Fruit fly (Drosophila melanogaster) whole organism: Measurements from ENCODE around the gene Ire1.

Source experiments
- CG8478 ChIP-seq: fragments of >200 bp; optimal IDR thresholded peaks from 2 replicates; lab custom pipeline; 2018; ENCODE audit warnings: inconsistent platforms
- Dll ChIP-seq: fragments of >200 bp; optimal IDR thresholded peaks from 2 replicates; lab custom pipeline; 2017
- EcR ChIP-seq, 2 experiments: fragments of >200 bp; optimal IDR thresholded peaks; 2 replicates each; lab custom pipeline; 2017; ENCODE audit warnings: missing biosample characterization in 2 of 2, missing genetic modification characterization in 2 of 2, missing genetic modification reagents in 2 of 2
- pan ChIP-seq: fragments of >200 bp; optimal IDR thresholded peaks from 2 replicates; lab custom pipeline; 2017
- psq ChIP-seq: fragments of >200 bp; optimal IDR thresholded peaks from 2 replicates; lab custom pipeline; 2017
- usp ChIP-seq: fragments of >200 bp; optimal IDR thresholded peaks from 2 replicates; lab custom pipeline; 2017; ENCODE audit warnings: missing biosample characterization, missing genetic modification characterization, mixed read lengths

Gene Ire1

DNA sequence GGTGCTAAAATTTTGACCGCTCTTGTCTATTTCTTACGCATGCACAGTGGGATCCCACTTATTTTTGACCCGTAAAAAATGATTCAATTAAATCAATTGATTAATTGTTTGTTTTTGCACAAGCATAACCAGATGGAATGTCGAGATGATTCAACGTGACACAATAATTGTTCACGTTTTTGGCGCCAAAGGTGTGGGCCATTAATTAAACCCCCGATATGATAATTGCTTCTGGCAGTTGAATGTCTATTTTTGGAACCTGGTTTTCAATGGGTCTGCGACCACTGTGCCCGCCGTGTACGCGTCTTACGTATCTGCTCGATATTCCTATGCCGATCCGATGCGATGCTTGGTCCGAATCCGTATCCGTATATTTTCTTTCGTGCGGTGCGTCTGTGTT, 31.0 kb upstream of the Ire1 start:
- no peak for TF ChIP-seq pan (lab: Kevin White, UChicago)
- no peak for TF ChIP-seq EcR (GFP tag; optimal IDR thresholded peaks at IDR 0.05; lab: Kevin White, UChicago)
- TF ChIP-seq CG8478 (lab: Kevin White, UChicago), result no peak
- no peak for TF ChIP-seq Dll (lab: Kevin White, UChicago)
- TF ChIP-seq usp (GFP tag; lab: Kevin White, UChicago), result no peak
- no peak for TF ChIP-seq psq (lab: Kevin White, UChicago)

DNA sequence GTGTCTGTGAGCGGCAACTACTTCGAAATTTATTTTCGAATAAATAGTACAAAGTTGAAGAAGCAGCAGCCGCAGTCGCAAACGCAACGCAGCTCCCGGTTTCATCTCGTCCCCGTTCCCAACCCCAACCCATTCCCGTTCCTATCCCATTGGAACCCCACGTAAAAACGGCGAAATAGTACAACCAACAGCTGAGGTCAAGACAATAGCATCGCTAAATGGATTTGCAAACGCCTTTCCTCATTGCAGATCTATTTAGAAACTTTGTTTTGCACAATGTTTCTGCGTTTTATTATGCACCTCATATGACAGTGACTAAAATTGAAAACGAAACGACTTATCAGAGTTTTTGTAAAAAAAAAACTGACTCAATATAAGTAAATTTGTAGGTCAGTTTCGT, 30.3 kb upstream of the Ire1 start:
- TF ChIP-seq EcR (GFP tag; optimal IDR thresholded peaks at IDR 0.05; lab: Kevin White, UChicago) (no peak), usp (GFP tag; lab: Kevin White, UChicago) (no peak), CG8478 (lab: Kevin White, UChicago) (no peak), pan (lab: Kevin White, UChicago) (no peak), psq (lab: Kevin White, UChicago) (no peak), Dll (lab: Kevin White, UChicago) (no peak)

DNA sequence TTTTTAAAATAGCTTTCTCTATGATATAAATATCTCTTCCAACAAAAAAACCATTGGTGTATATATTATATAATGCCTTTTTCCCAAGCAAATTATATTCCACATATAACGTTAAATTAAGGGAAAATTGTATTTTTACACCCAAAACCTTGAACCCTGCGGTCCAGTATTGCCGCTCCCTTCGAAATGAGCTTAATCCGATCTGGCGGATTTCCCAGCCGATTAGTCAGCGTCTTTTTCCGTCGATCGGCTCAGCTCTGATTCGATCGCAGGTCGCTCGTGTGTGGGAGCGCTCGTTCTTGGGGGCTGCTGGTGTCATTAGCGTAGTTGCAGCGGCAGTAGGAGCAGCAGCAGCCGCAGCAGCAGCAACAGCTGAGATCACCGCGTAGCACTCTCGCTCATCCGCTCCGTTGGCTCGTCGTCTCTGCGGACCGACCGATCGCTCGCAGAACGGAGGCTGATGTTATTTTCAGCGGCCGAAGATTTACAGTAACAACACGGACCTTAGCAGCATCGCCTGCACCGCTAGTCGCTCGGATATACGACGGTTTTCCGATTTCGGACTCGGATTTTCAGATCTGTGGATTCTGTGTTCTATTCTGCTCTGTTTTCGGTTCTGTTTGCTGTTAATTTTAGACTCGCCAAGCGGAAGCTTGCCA, 29.4 kb upstream of the Ire1 start, which contains the start of gene CG4733:
Gene CG4733, plus strand, starts transcription at position 350 of the 659 bp plus-strand sequence.
- TF ChIP-seq pan (lab: Kevin White, UChicago) (no peak), Dll (lab: Kevin White, UChicago) (no peak), usp (GFP tag; lab: Kevin White, UChicago) (no peak), CG8478 (lab: Kevin White, UChicago) (no peak), EcR (GFP tag; optimal IDR thresholded peaks at IDR 0.05; lab: Kevin White, UChicago) (no peak), psq (lab: Kevin White, UChicago) (no peak)

DNA sequence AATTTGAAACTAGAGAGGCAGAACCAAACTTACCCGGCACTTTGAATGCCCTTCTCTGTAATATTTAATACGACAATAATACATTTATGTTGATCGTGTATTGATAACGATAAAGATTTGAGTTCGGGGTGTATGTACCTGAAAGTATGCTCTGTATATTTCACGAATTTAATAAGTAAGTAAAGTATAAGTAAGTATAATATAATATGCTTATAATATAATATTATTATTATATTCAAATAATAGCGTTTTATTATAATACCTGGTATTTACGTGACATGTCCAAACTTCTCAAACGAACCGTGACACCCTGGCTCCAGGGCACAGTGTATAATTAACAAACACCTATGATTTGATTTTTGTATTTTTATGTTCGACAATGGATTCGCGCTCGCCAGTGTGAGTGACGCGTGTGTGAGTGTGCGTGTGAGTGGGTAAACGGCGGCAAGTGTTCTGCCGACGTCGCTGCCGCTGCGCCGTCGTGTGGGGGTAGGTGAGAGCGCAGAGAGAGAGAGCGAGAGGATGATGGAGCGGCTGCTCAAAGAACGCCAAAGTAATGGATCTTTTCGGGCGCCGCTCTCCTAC, 28.6 kb upstream of the Ire1 start:
- TF ChIP-seq usp (GFP tag; lab: Kevin White, UChicago) (no peak), pan (lab: Kevin White, UChicago) (no peak), Dll (lab: Kevin White, UChicago) (peak; percentile 82), psq (lab: Kevin White, UChicago) (no peak), CG8478 (lab: Kevin White, UChicago) (no peak), EcR (GFP tag; optimal IDR thresholded peaks at IDR 0.05; lab: Kevin White, UChicago) (no peak)

DNA sequence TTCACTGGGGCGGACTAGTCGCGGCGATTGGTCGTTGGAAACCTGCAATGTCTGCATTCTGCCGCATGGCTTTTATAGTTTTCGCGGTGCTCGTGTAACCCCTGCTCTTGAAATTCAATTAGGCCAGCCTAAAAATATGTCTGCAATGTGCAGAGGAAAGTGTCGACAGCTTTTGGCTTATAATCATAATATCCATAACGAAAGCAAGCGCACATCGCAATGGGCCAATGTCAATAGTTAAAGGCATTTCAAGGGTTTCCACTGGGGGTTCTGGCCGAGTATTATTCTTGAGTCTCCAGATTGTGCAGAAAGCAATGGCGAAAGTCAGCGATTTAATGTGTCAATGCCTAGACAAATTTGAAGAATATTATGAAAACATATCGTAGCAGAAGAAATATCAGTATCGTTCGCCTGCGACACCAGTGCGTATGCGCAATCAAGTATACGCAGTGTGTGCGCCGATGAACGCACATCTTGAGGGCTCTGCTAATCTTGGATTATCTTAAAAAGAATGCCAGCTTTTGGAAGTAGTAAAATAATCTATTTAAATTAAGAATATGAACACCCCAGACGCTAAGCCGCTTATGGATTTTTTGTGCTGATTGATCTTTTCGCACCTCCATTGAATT, 27.2 kb upstream of the Ire1 start, which contains the start of gene ninaE:
Gene ninaE, minus strand, starts transcription at position 51 of the 629 bp plus-strand sequence.
- TF ChIP-seq CG8478 (lab: Kevin White, UChicago) (no peak), pan (lab: Kevin White, UChicago) (no peak), psq (lab: Kevin White, UChicago) (no peak), usp (GFP tag; lab: Kevin White, UChicago) (no peak), EcR (GFP tag; optimal IDR thresholded peaks at IDR 0.05; lab: Kevin White, UChicago) (no peak), Dll (lab: Kevin White, UChicago) (no peak)

DNA sequence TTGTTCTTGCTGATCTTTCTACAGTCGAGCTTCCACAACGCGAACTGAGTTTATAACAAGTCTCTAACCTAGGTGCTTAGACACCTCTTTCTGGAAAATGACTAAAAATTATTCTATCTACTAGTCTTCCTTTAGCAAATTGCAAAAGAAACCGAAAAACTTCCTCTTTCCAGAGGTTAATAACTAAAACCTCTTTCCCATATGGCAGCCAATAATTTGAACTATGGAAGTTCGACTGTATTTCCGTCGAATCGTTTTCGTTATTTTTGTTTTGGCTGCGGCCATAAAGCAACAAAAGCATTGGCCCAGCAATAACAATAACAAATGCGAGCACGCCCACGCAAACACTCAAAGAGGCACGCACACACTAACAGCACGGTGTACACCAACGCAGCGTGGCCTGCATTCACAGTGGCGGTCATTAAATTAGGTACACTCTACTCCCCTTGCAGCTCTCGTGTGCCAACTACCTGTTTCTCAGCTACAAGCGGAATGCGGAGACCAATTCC, 19.4 kb upstream of the Ire1 start:
- TF ChIP-seq CG8478 (lab: Kevin White, UChicago), result no peak
- TF ChIP-seq psq (lab: Kevin White, UChicago), result no peak
- no peak for TF ChIP-seq usp (GFP tag; lab: Kevin White, UChicago)
- TF ChIP-seq EcR (GFP tag; optimal IDR thresholded peaks at IDR 0.05; lab: Kevin White, UChicago), result no peak
- no peak for TF ChIP-seq Dll (lab: Kevin White, UChicago)
- TF ChIP-seq pan (lab: Kevin White, UChicago), result no peak

DNA sequence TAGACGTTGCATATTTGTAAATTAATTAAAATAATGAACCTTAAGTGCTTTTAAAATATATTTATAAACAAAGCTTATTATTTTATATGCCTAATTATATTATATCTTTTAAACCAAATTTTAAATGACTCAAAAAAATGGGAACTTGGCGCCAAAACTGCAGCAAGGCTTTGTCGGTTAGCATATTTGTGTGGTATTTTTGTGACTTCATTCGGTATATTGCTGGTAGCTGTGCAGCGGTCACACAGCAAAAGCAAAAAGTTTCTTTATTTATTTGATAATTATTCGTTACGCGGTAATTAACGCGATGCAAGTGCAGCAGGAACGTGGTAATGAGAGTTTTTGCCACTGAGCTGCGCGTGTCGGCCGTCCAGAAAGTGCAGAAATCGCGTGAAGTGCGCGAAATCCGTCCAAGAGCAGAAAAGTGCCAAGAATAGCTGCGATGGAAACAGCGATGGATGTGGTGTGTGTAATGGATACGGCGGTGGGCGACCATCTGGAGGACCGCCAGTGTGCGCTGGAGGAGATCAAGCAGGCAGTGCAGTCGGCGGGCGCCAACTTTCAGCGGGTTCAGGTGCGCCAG, 18.5 kb upstream of the Ire1 start, which contains the start of gene Ask1:
Gene Ask1, plus strand, starts transcription at position 250 of the 583 bp plus-strand sequence.
- TF ChIP-seq pan (lab: Kevin White, UChicago) (no peak), usp (GFP tag; lab: Kevin White, UChicago) (no peak), Dll (lab: Kevin White, UChicago) (no peak), psq (lab: Kevin White, UChicago) (no peak), EcR (GFP tag; optimal IDR thresholded peaks at IDR 0.05; lab: Kevin White, UChicago) (no peak), CG8478 (lab: Kevin White, UChicago) (no peak)

DNA sequence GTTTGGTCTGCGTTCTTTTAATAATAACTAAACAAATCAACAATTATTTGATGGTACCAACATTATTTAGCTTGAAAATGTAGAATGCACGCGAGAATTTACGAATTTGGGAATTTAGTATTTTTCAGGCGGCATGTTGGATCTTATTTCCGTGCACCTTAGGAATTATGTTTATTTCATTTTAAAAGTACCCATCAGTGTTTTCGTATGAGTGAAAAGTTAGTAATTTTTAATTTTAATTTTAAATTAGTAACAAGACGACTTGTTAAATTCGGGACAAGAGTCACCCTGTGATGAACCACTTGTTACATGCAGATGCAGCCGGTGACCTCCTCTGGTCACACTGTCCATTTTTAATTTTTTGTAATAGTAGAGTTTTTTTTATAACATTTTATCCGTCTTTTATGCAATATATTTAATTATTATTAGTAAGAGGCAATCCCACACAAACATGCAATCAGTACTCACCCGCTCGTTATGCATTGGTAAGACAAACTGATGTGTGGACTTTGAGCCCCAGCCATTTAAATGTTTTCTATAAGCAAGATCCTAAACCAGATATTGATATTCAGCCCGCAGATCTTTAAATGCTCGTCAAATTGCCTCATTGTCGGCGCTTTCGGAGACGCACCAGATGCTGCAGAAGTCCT, 16.5 kb upstream of the Ire1 start, which contains the start of the genes CG17186 and Arc42:
Gene CG17186, minus strand, starts transcription at position 88 of the 650 bp plus-strand sequence.
Gene Arc42, plus strand, starts transcription at position 311 of the 650 bp plus-strand sequence.
- no peak for TF ChIP-seq psq (lab: Kevin White, UChicago)
- no peak for TF ChIP-seq usp (GFP tag; lab: Kevin White, UChicago)
- TF ChIP-seq pan (lab: Kevin White, UChicago), result no peak
- no peak for TF ChIP-seq CG8478 (lab: Kevin White, UChicago)
- TF ChIP-seq EcR (GFP tag; optimal IDR thresholded peaks at IDR 0.05; lab: Kevin White, UChicago), result no peak
- no peak for TF ChIP-seq Dll (lab: Kevin White, UChicago)

DNA sequence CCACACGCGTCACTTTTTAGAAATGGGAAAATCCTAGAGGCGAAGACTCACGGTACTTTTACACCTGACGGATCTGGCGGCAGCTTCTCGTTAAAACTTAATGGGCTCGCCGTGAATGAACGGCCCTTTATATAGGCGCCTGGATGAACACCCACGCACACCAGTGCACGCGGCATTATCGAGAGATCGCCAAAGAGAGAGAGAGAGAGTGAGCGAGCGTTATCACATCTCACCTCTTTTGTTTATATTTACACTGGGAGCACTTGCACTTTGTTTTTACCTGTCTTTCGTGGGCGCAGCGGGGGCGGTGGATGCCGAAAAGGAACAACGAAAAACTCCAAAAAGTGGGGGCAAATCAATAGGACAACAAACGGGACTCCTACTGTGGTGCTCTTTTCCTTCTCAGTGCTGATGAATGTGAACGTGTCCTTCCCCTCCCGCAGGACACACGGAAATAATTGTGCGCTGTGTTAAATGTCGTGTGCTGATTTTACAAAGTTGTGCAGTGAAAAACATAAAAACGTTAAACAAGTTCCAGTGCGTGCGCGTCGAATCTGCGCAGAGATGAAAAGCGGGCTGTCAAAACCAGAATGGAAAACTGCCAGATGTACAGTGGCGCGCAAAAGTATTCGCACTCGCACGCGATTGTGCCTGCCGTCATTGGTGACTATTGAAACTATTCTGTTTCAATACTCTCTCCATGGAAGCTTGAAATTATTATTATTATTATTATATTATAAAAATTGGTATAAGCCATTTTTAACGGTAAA, 14.2 kb upstream of the Ire1 start, which contains the start of gene Mrp5:
Gene Mrp5, minus strand, starts transcription at position 561 of the 770 bp plus-strand sequence.
- TF ChIP-seq pan (lab: Kevin White, UChicago) (no peak), Dll (lab: Kevin White, UChicago) (peak; percentile 75), psq (lab: Kevin White, UChicago) (no peak), CG8478 (lab: Kevin White, UChicago) (no peak)
